Fruit fly (Drosophila melanogaster): ENCODE measurements around the gene CG1146.
A peak's percentile ranks its signal among the peaks of the same experiment; 100 is the strongest.

Gene CG1146

dm6 chr3L:2501764-2502163, 13.2 kb downstream of the CG1146 start (continued):
- no peak for TF ChIP-seq CG1792 (GFP tag; optimal IDR thresholded peaks at IDR 0.05)
- peak; percentile 1 for TF ChIP-seq D19A (tag; optimal IDR thresholded peaks at IDR 0.05)
- TF ChIP-seq sisA (GFP tag; IDR thresholded peaks at IDR 0.05): peak; percentile 38
- TF ChIP-seq mld (GFP tag; IDR thresholded peaks at IDR 0.05; ENCODE audit: partially characterized antibody): no peak
- no peak for TF ChIP-seq yki (optimal IDR thresholded peaks at IDR 0.05)
- no peak for TF ChIP-seq CG3838 (GFP tag; optimal IDR thresholded peaks at IDR 0.05)
- TF ChIP-seq CG9727 (GFP tag; optimal IDR thresholded peaks at IDR 0.05): peak; percentile 74
- TF ChIP-seq otp (GFP tag; IDR thresholded peaks at IDR 0.05): no peak
- peak; percentile 2 for TF ChIP-seq ATbp (GFP tag; optimal IDR thresholded peaks at IDR 0.05)
- no peak for TF ChIP-seq NC2α (GFP tag; optimal IDR thresholded peaks at IDR 0.05)
- TF ChIP-seq Doc2 (GFP tag; IDR thresholded peaks at IDR 0.05): no peak
- no peak for TF ChIP-seq CG10959 (GFP tag; IDR thresholded peaks at IDR 0.05)
- peak; percentile 80 for TF ChIP-seq Ada2b (GFP tag; IDR thresholded peaks at IDR 0.05)
- TF ChIP-seq CG18619 (GFP tag; optimal IDR thresholded peaks at IDR 0.05): peak; percentile 62
- TF ChIP-seq CG18011 (GFP tag; optimal IDR thresholded peaks at IDR 0.05): no peak
- peak; percentile 43; the same call in 1 of the 3 replicates for TF ChIP-seq B-H1 (GFP tag; IDR thresholded peaks at IDR 0.05)
- no peak for TF ChIP-seq h (optimal IDR thresholded peaks at IDR 0.05)
- no peak for TF ChIP-seq hkb (optimal IDR thresholded peaks at IDR 0.05)
- TF ChIP-seq hkb (GFP tag; IDR thresholded peaks at IDR 0.05): peak; percentile 77
- no peak for TF ChIP-seq ash1 (GFP tag; optimal IDR thresholded peaks at IDR 0.05)
- TF ChIP-seq CG3281 (GFP tag; optimal IDR thresholded peaks at IDR 0.05): peak; percentile 76
- TF ChIP-seq CG30403 (GFP tag; optimal IDR thresholded peaks at IDR 0.05): peak; percentile 68
- no peak for TF ChIP-seq luna (GFP tag; optimal IDR thresholded peaks at IDR 0.05)
- no peak for TF ChIP-seq CG7271 (tag; optimal IDR thresholded peaks at IDR 0.05)
- no peak for TF ChIP-seq Elba2 (GFP tag; optimal IDR thresholded peaks at IDR 0.05)
- peak; percentile 46 to 64 for TF ChIP-seq dpn (GFP tag; optimal IDR thresholded peaks at IDR 0.05)
- no peak for TF ChIP-seq CG15601 (tag; optimal IDR thresholded peaks at IDR 0.05)
- no peak for TF ChIP-seq CG4707 (GFP tag; optimal IDR thresholded peaks at IDR 0.05)
- no peak for TF ChIP-seq fd102C (GFP tag; optimal IDR thresholded peaks at IDR 0.05)
- peak; percentile 44 for TF ChIP-seq CG13894 (tag; optimal IDR thresholded peaks at IDR 0.05)
- TF ChIP-seq CG10462 (GFP tag; optimal IDR thresholded peaks at IDR 0.05): no peak
- TF ChIP-seq esg (GFP tag; conservative IDR thresholded peaks at IDR 0.05): peak; percentile 64
- peak; percentile 36; the same call in 1 of the 2 replicates for TF ChIP-seq CG8765 (GFP tag; IDR thresholded peaks at IDR 0.05)
- TF ChIP-seq az2 (GFP tag; optimal IDR thresholded peaks at IDR 0.05): peak; percentile 49
- TF ChIP-seq wdn (GFP tag; IDR thresholded peaks at IDR 0.05): peak; percentile 74; the same call in 1 of the 2 replicates
- TF ChIP-seq Atf6 (GFP tag; IDR thresholded peaks at IDR 0.05): peak; percentile 90
- peak; percentile 29; the same call in 1 of the 3 replicates for TF ChIP-seq Mrtf (GFP tag; IDR thresholded peaks at IDR 0.05)
- no peak for TF ChIP-seq oc (tag; optimal IDR thresholded peaks at IDR 0.05)
- 0 out of 2 replicates have a peak, but pooled peaks have one; percentile 53 for TF ChIP-seq cas (GFP tag; IDR thresholded peaks at IDR 0.05)
- TF ChIP-seq Gsc (GFP tag; IDR thresholded peaks at IDR 0.05): no peak
- no peak for TF ChIP-seq zf30C (GFP tag; optimal IDR thresholded peaks at IDR 0.05)
- TF ChIP-seq CG2202 (tag; optimal IDR thresholded peaks at IDR 0.05): no peak
- TF ChIP-seq Ets65A (GFP tag): peak; percentile 19
- TF ChIP-seq amos (GFP tag; IDR thresholded peaks at IDR 0.05; ENCODE audit: partially characterized antibody): no peak
- peak; percentile 54 for TF ChIP-seq CG6689 (GFP tag; IDR thresholded peaks at IDR 0.05)
- no peak for TF ChIP-seq Kr (GFP tag; optimal IDR thresholded peaks at IDR 0.05)
- TF ChIP-seq phol (tag; optimal IDR thresholded peaks at IDR 0.05): no peak
- TF ChIP-seq CG31388 (GFP tag; optimal IDR thresholded peaks at IDR 0.05): no peak
- TF ChIP-seq CG10274 (GFP tag; optimal IDR thresholded peaks at IDR 0.05): no peak
- TF ChIP-seq Nf-YA (GFP tag; IDR thresholded peaks at IDR 0.05): no peak
- TF ChIP-seq grau (tag; optimal IDR thresholded peaks at IDR 0.05): peak; percentile 77
- TF ChIP-seq ewg (GFP tag; optimal IDR thresholded peaks at IDR 0.05): no peak
- TF ChIP-seq Jarid2 (GFP tag; optimal IDR thresholded peaks at IDR 0.05): no peak
